Worm (Caenorhabditis elegans) whole organism, young adult: ENCODE measurements around the gene nhr-146.

ENCODE experiments used
- unc-62 ChIP-seq: fragments of 150-350 bp; optimal IDR thresholded peaks from 2 replicates; lab custom pipeline; 2014; ENCODE audit warnings: missing biosample characterization, missing genetic modification reagents, missing genetic modification characterization
- ztf-28 ChIP-seq: fragments of 200-800 bp; sonication (Bioruptor generic); IDR thresholded peaks from 2 replicates; pipeline ENCODE4 v1.3.6; 2022; ENCODE audit warnings: missing genetic modification reagents, missing genetic modification characterization, missing compliant biosample characterization

DNA sequence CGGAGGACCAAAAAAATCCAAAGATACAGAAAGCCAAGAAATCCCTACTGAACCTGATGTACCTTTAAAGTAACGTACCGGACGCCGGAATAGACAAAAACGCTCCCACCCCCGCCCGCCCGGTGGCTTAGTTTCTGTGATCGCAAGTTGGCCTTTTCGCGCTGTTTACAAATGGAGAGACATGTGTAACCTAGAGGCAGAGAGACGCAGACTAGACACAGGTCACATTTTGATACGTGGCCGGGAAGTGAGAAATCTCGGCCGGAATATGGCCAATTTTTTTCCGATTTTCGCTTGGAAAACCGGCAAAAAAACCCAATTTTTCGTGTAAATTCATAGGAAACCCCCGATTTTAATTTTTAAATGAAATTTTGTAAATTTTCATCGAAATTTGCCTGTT is 30.5 kb downstream of the nhr-146 start:
- no peak for TF ChIP-seq unc-62 (GFP tag; lab: Kevin White, UChicago)
- TF ChIP-seq ztf-28 = no peak
